2 worm cellular contexts compared by ENCODE assay signal in genomic region chrV:20192102-20192880, ce11.
TF ChIP-seq lines count a peak whose summit lies in the region.

fbxa-115 (minus strand) TSS chrV:20192152.
Y113G7B.27 (plus strand) TSS chrV:20192830.

TF ChIP-seq in whole organism, L2 larva, 48 proteins besides CTCF, POLR2A, EP300 and RAD21:
- TF ChIP-seq nhr-6 (tag; optimal IDR thresholded peaks at IDR 0.05; lab: Kevin White, UChicago): no peak
- TF ChIP-seq skn-1 (tag; optimal IDR thresholded peaks at IDR 0.05; lab: Kevin White, UChicago): peak; percentile 78

TF ChIP-seq in whole organism, L3 larva, 47 proteins besides CTCF, POLR2A, EP300 and RAD21:
- TF ChIP-seq ztf-4 (tag; optimal IDR thresholded peaks at IDR 0.05; lab: Kevin White, UChicago) (no peak), skn-1 (tag; optimal IDR thresholded peaks at IDR 0.05; lab: Kevin White, UChicago) (peak; percentile 72), ceh-9 (tag; optimal IDR thresholded peaks at IDR 0.05; lab: Kevin White, UChicago) (no peak), egl-5 (tag; optimal IDR thresholded peaks at IDR 0.05; lab: Kevin White, UChicago) (no peak)

Comparison
In these comparisons a context has a peak if more than half of its experiments do, and no peak if none do; other contexts are left out.
1. Of the 25 proteins assayed by ChIP-seq in both whole organism, L2 larva and whole organism, L3 larva: peak only in whole organism, L2 larva: none; only in whole organism, L3 larva: none; in both: skn-1; in neither: 24.